Fruit fly (Drosophila melanogaster) Kc167 (cell line): ENCODE measurements around the gene CG15544.

Source experiments
- Myc ChIP-seq: fragments of >200 bp; optimal IDR thresholded peaks from 2 replicates; lab custom pipeline; 2017; ENCODE audit warnings: missing external identifiers
- Sin3A ChIP-seq: fragments of >200 bp; optimal IDR thresholded peaks from 2 replicates; lab custom pipeline; 2018; ENCODE audit warnings: missing external identifiers
- h ChIP-seq: fragments of >200 bp; optimal IDR thresholded peaks from 3 replicates; lab custom pipeline; 2018; ENCODE audit warnings: missing external identifiers
- insv ChIP-seq: fragments of >200 bp; optimal IDR thresholded peaks from 3 replicates; lab custom pipeline; 2018; ENCODE audit warnings: missing external identifiers
- psq ChIP-seq: fragments of >200 bp; optimal IDR thresholded peaks from 2 replicates; lab custom pipeline; 2017; ENCODE audit warnings: missing external identifiers

dm6 chr3R:30820707-30821319 lies 6.8 kb upstream of the CG15544 start:
- TF ChIP-seq Myc (lab: Kevin White, UChicago) (no peak), Sin3A (lab: Kevin White, UChicago) (no peak), insv (lab: Kevin White, UChicago) (no peak), psq (lab: Kevin White, UChicago) (no peak), h (lab: Kevin White, UChicago) (no peak)
